Fruit fly (Drosophila melanogaster) whole organism, embryonic: ENCODE results near the gene CG32645.

Experiments
- Antp ChIP-seq: fragments of 200-800 bp; sonication (Bioruptor generic); optimal IDR thresholded peaks from 3 replicates; lab custom pipeline; 2016; ENCODE audit warnings: missing biosample characterization, missing genetic modification characterization
- Blimp-1 ChIP-seq: fragments of 200-800 bp; sonication (Bioruptor generic); optimal IDR thresholded peaks from 3 replicates; lab custom pipeline; 2018; ENCODE audit warnings: missing biosample characterization, missing genetic modification characterization, mild to moderate bottlenecking, moderate library complexity, missing genetic modification reagents
- CG10209 ChIP-seq: fragments of 200-800 bp; sonication (Bioruptor generic); optimal IDR thresholded peaks from 3 replicates; lab custom pipeline; 2017; ENCODE audit warnings: missing biosample characterization, mild to moderate bottlenecking, missing genetic modification characterization, missing genetic modification reagents
- CG1024 ChIP-seq: fragments of 200-800 bp; sonication (Bioruptor generic); IDR thresholded peaks from 2 replicates; pipeline ENCODE4 v1.3.6; 2022; ENCODE audit warnings: missing biosample characterization, missing genetic modification characterization
- CG10431 ChIP-seq: fragments of 200-800 bp; sonication (Bioruptor generic); optimal IDR thresholded peaks from 3 replicates; lab custom pipeline; 2018; ENCODE audit warnings: missing biosample characterization, mild to moderate bottlenecking, missing genetic modification characterization
- CG10462 ChIP-seq: fragments of 200-800 bp; sonication (Bioruptor generic); optimal IDR thresholded peaks from 2 replicates; lab custom pipeline; 2016; ENCODE audit warnings: missing biosample characterization, missing genetic modification characterization
- CG12104 ChIP-seq: fragments of 200-800 bp; sonication (Bioruptor generic); optimal IDR thresholded peaks from 3 replicates; lab custom pipeline; 2016; ENCODE audit warnings: missing biosample characterization, missing genetic modification characterization
- CG18262 ChIP-seq: fragments of 200-800 bp; optimal IDR thresholded peaks from 3 replicates; lab custom pipeline; 2019; ENCODE audit warnings: missing biosample characterization, mild to moderate bottlenecking, missing genetic modification characterization, moderate library complexity
- CG18764 ChIP-seq: fragments of 200-800 bp; sonication (Bioruptor generic); optimal IDR thresholded peaks from 3 replicates; lab custom pipeline; 2016; ENCODE audit warnings: missing biosample characterization, missing genetic modification characterization
- CG30020 ChIP-seq: fragments of 200-800 bp; optimal IDR thresholded peaks from 2 replicates; lab custom pipeline; 2019; ENCODE audit warnings: missing biosample characterization, mild to moderate bottlenecking, missing genetic modification characterization, moderate library complexity
- CG32772 ChIP-seq: fragments of 200-800 bp; sonication (Bioruptor generic); IDR thresholded peaks from 2 replicates; pipeline ENCODE4 v1.3.6; 2022; ENCODE audit warnings: missing biosample characterization, missing genetic modification characterization
- CG4730 ChIP-seq: fragments of 200-800 bp; sonication (Bioruptor generic); IDR thresholded peaks from 2 replicates; pipeline ENCODE4 v1.3.6; 2022; ENCODE audit warnings: missing biosample characterization, missing genetic modification characterization
- CG4820 ChIP-seq: fragments of 200-800 bp; sonication (Bioruptor generic); optimal IDR thresholded peaks from 3 replicates; lab custom pipeline; 2016; ENCODE audit warnings: missing biosample characterization, missing genetic modification characterization
- CG6854 ChIP-seq: fragments of 200-800 bp; sonication (Bioruptor generic); optimal IDR thresholded peaks from 3 replicates; lab custom pipeline; 2017; ENCODE audit warnings: missing biosample characterization, mild to moderate bottlenecking, missing genetic modification characterization
- CG7839 ChIP-seq: fragments of 200-800 bp; sonication (Bioruptor generic); optimal IDR thresholded peaks from 3 replicates; lab custom pipeline; 2018; ENCODE audit warnings: missing biosample characterization, mild to moderate bottlenecking, missing genetic modification characterization, moderate library complexity
- CG8478 ChIP-seq: fragments of >200 bp; optimal IDR thresholded peaks from 2 replicates; lab custom pipeline; 2018
- CG8765 ChIP-seq: fragments of 200-800 bp; sonication (Bioruptor generic); IDR thresholded peaks from 2 replicates; pipeline ENCODE4 v1.3.6; 2022; ENCODE audit warnings: missing biosample characterization, missing genetic modification characterization
- CG9727 ChIP-seq: fragments of 200-800 bp; sonication (Bioruptor generic); optimal IDR thresholded peaks from 3 replicates; lab custom pipeline; 2017; ENCODE audit warnings: missing biosample characterization, mild to moderate bottlenecking, missing genetic modification characterization
- CG9876 ChIP-seq: fragments of 200-800 bp; sonication (Bioruptor generic); optimal IDR thresholded peaks from 2 replicates; lab custom pipeline; 2016; ENCODE audit warnings: missing biosample characterization, missing genetic modification characterization
- Chrac-16 ChIP-seq: fragments of 200-800 bp; sonication (Bioruptor generic); optimal IDR thresholded peaks from 3 replicates; lab custom pipeline; 2016; ENCODE audit warnings: missing biosample characterization, missing genetic modification characterization
- Deaf1 ChIP-seq: fragments of 200-800 bp; optimal IDR thresholded peaks from 3 replicates; lab custom pipeline; 2019; ENCODE audit warnings: missing biosample characterization, mild to moderate bottlenecking, missing genetic modification characterization, moderate library complexity
- Ets97D ChIP-seq: fragments of 200-800 bp; sonication (Bioruptor generic); optimal IDR thresholded peaks from 3 replicates; lab custom pipeline; 2016; ENCODE audit warnings: missing biosample characterization, missing genetic modification characterization
- Fer1 ChIP-seq: fragments of 200-800 bp; sonication (Bioruptor generic); optimal IDR thresholded peaks from 2 replicates; lab custom pipeline; 2017; ENCODE audit warnings: missing biosample characterization, mild to moderate bottlenecking, missing genetic modification characterization
- HmgD ChIP-seq: fragments of 200-800 bp; sonication (Bioruptor generic); optimal IDR thresholded peaks from 3 replicates; lab custom pipeline; 2016; ENCODE audit warnings: missing biosample characterization, missing genetic modification characterization
- Hr3 ChIP-seq: fragments of 200-800 bp; sonication (Bioruptor generic); optimal IDR thresholded peaks from 3 replicates; lab custom pipeline; 2016; ENCODE audit warnings: missing biosample characterization, missing genetic modification characterization
- Hr78 ChIP-seq, 2 experiments: fragments of 200-800 bp in 1 of 2; fragments of >200 bp in 1 of 2; sonication (Bioruptor generic) in 1 of 2; optimal IDR thresholded peaks; 2 replicates each; lab custom pipeline; 2017 to 2019; ENCODE audit warnings: missing biosample characterization in 2 of 2, missing genetic modification characterization in 2 of 2, mild to moderate bottlenecking in 1 of 2, moderate library complexity in 1 of 2
- Lhr ChIP-seq: fragments of 200-800 bp; sonication (Bioruptor generic); optimal IDR thresholded peaks from 3 replicates; lab custom pipeline; 2017; ENCODE audit warnings: mild to moderate bottlenecking, missing biosample characterization, missing genetic modification reagents, missing genetic modification characterization
- Nf-YC ChIP-seq: fragments of 200-800 bp; optimal IDR thresholded peaks from 3 replicates; lab custom pipeline; 2019; ENCODE audit warnings: missing biosample characterization, mild to moderate bottlenecking, missing genetic modification characterization, moderate library complexity
- Rx ChIP-seq: fragments of 200-800 bp; sonication (Bioruptor generic); IDR thresholded peaks from 2 replicates; pipeline ENCODE4 v1.3.6; 2022; ENCODE audit warnings: missing biosample characterization, missing genetic modification characterization
- bbx ChIP-seq: fragments of 200-800 bp; sonication (Bioruptor generic); IDR thresholded peaks from 2 replicates; pipeline ENCODE4 v1.3.6; 2022; ENCODE audit warnings: missing biosample characterization, missing genetic modification characterization; ENCODE audit not compliant: partially characterized antibody
- chn ChIP-seq: fragments of 200-800 bp; sonication (Bioruptor generic); optimal IDR thresholded peaks from 2 replicates; lab custom pipeline; 2016; ENCODE audit warnings: missing biosample characterization, missing genetic modification characterization
- dimm ChIP-seq: fragments of 200-800 bp; sonication (Bioruptor generic); IDR thresholded peaks from 2 replicates; pipeline ENCODE4 v1.3.6; 2022; ENCODE audit warnings: missing biosample characterization, missing genetic modification characterization
- dysf ChIP-seq: fragments of 200-800 bp; sonication (Bioruptor generic); IDR thresholded peaks from 3 replicates; pipeline ENCODE4 v1.3.6; 2022; ENCODE audit warnings: missing biosample characterization, missing genetic modification characterization
- gce ChIP-seq: fragments of 200-800 bp; sonication (Bioruptor generic); IDR thresholded peaks from 3 replicates; pipeline ENCODE4 v1.3.6; 2022; ENCODE audit warnings: missing biosample characterization, missing genetic modification characterization
- gsb ChIP-seq: fragments of 200-800 bp; sonication (Bioruptor generic); IDR thresholded peaks from 2 replicates; pipeline ENCODE4 v1.3.6; 2022; ENCODE audit warnings: missing biosample characterization, missing genetic modification characterization
- nerfin-1 ChIP-seq: fragments of 200-800 bp; sonication (Bioruptor generic); optimal IDR thresholded peaks from 3 replicates; lab custom pipeline; 2019; ENCODE audit warnings: missing biosample characterization, mild to moderate bottlenecking, missing genetic modification characterization, moderate library complexity
- psq ChIP-seq: fragments of 200-800 bp; sonication (Bioruptor generic); optimal IDR thresholded peaks from 2 replicates; lab custom pipeline; 2017; ENCODE audit warnings: missing biosample characterization, missing genetic modification characterization
- salm ChIP-seq: fragments of 200-800 bp; sonication (Bioruptor generic); optimal IDR thresholded peaks from 2 replicates; lab custom pipeline; 2018; ENCODE audit warnings: missing biosample characterization, mild to moderate bottlenecking, missing genetic modification characterization
- sc ChIP-seq, 3 experiments: fragments of >200 bp in 2 of 3; fragments of 200-800 bp in 1 of 3; sonication (Bioruptor generic) in 1 of 3; optimal IDR thresholded peaks; 2 replicates in 2 of 3; 3 replicates in 1 of 3; lab custom pipeline; 2017; ENCODE audit warnings: mild to moderate bottlenecking in 1 of 3, missing biosample characterization in 1 of 3, missing genetic modification characterization in 1 of 3, missing genetic modification reagents in 1 of 3
- sens-2 ChIP-seq: fragments of 200-800 bp; sonication (Bioruptor generic); IDR thresholded peaks from 2 replicates; pipeline ENCODE4 v1.3.6; 2022; ENCODE audit warnings: missing biosample characterization, missing genetic modification characterization
- seq ChIP-seq: fragments of 200-800 bp; sonication (Bioruptor generic); IDR thresholded peaks from 2 replicates; pipeline ENCODE4 v1.3.6; 2022; ENCODE audit warnings: missing biosample characterization, missing genetic modification characterization
- shn ChIP-seq: fragments of 200-800 bp; sonication (Bioruptor generic); optimal IDR thresholded peaks from 3 replicates; lab custom pipeline; 2016; ENCODE audit warnings: missing biosample characterization, missing genetic modification characterization
- so ChIP-seq: fragments of 200-800 bp; sonication (Bioruptor generic); IDR thresholded peaks from 3 replicates; pipeline ENCODE4 v1.3.6; 2022; ENCODE audit warnings: missing biosample characterization, missing genetic modification characterization
- sqz ChIP-seq: fragments of 200-800 bp; sonication (Bioruptor generic); optimal IDR thresholded peaks from 3 replicates; lab custom pipeline; 2018; ENCODE audit warnings: missing biosample characterization, mild to moderate bottlenecking, missing genetic modification characterization
- trem ChIP-seq: fragments of 200-800 bp; optimal IDR thresholded peaks from 3 replicates; lab custom pipeline; 2019; ENCODE audit warnings: missing biosample characterization, mild to moderate bottlenecking, missing genetic modification characterization, moderate library complexity
- vnd ChIP-seq: fragments of 200-800 bp; sonication (Bioruptor generic); IDR thresholded peaks from 3 replicates; pipeline ENCODE4 v1.3.6; 2022; ENCODE audit warnings: missing biosample characterization, missing genetic modification characterization; ENCODE audit not compliant: partially characterized antibody
- wdn ChIP-seq: fragments of 200-800 bp; sonication (Bioruptor generic); IDR thresholded peaks from 2 replicates; pipeline ENCODE4 v1.3.6; 2022; ENCODE audit warnings: missing biosample characterization, missing genetic modification characterization
- wek ChIP-seq: fragments of 200-800 bp; sonication (Bioruptor generic); optimal IDR thresholded peaks from 3 replicates; lab custom pipeline; 2018; ENCODE audit warnings: missing biosample characterization, mild to moderate bottlenecking, missing genetic modification characterization, moderate library complexity
- yki ChIP-seq: fragments of >200 bp; optimal IDR thresholded peaks from 3 replicates; lab custom pipeline; 2018

Gene CG32645

DNA sequence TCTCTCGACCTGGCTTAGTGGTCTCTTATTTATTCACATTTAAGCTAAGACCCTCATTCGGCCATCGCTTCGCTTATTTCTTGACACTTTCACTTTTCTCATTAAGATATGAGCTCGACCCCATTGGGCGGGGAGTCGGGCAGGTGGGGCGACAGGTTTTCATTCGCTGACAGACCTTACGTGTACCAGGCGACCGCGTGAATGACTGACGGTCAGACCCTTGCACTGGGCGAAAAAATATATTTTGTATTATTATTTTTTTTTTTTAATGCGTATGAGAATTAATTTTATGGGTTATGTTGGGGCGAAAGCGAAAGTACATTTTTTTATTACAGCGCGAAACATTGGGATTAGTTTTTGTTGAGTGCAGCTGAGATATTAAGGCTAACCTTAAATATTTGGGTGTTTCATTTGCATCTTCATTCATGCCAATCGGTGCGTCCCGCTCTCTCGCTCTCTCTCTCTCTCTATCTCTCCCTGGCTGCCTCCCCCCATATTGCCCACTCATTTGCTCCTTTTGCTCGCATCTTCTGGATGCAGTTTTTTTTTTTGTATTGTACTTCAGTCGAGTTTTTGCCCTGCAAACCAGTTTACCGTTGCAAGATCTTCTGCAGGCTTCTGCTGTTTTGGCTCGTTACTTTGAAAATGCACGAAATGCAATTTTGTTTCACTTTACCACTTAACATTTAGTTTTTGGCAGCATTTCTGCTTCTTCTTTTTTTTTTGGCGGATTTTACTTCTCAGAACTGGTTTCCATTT lies 1.9 kb upstream of the CG32645 start (continued):
- TF ChIP-seq Hr3 (GFP tag; lab: Kevin White, UChicago) = peak; percentile 12
- peak; percentile 40 for TF ChIP-seq CG1024 (GFP tag; lab: Robert Waterston, UW)
- TF ChIP-seq dysf (GFP tag; lab: Robert Waterston, UW) = peak; percentile 71
- no peak for TF ChIP-seq salm (tag; lab: Kevin White, UChicago)
- TF ChIP-seq sc (optimal IDR thresholded peaks at IDR 0.05; lab: Kevin White, UChicago) = no peak
- no peak for TF ChIP-seq sc (GFP tag; optimal IDR thresholded peaks at IDR 0.05; lab: Kevin White, UChicago)
- TF ChIP-seq HmgD (GFP tag; lab: Kevin White, UChicago) = no peak
- peak; percentile 56; the same call in 1 of the 2 replicates for TF ChIP-seq CG4730
- TF ChIP-seq Blimp-1 (GFP tag; lab: Kevin White, UChicago) = peak; percentile 98
- TF ChIP-seq CG32772 = peak; percentile 73; the same call in 1 of the 2 replicates
- peak; percentile 61 for TF ChIP-seq CG7839 (tag; lab: Kevin White, UChicago)
- no peak for TF ChIP-seq Ets97D (GFP tag; lab: Kevin White, UChicago)
- no peak for TF ChIP-seq trem
- no peak for TF ChIP-seq gsb (GFP tag; lab: Robert Waterston, UW)
- peak; percentile 22 for TF ChIP-seq Fer1
- peak; percentile 73; the same call in 1 of the 2 replicates for TF ChIP-seq sens-2 (GFP tag; lab: Robert Waterston, UW)
- peak; percentile 60; the same call in 2 of the 3 replicates for TF ChIP-seq gce (GFP tag; lab: Robert Waterston, UW)
- TF ChIP-seq Chrac-16 (GFP tag; lab: Kevin White, UChicago) = no peak
- peak; percentile 67; the same call in 1 of the 3 replicates for TF ChIP-seq so (GFP tag; lab: Robert Waterston, UW)
- TF ChIP-seq bbx = no peak
- no peak for TF ChIP-seq shn (GFP tag; lab: Kevin White, UChicago)
- TF ChIP-seq CG10462 (GFP tag; lab: Kevin White, UChicago) = no peak
- peak; percentile 67; the same call in 1 of the 2 replicates for TF ChIP-seq seq (GFP tag; lab: Robert Waterston, UW)
- TF ChIP-seq CG8765 (GFP tag; lab: Robert Waterston, UW) = no peak
- TF ChIP-seq CG8478 = no peak
- TF ChIP-seq CG10209 (GFP tag; lab: Kevin White, UChicago) = peak; percentile 59
- no peak for TF ChIP-seq Deaf1 (tag; lab: Kevin White, UChicago)
- no peak for TF ChIP-seq Lhr (GFP tag; lab: Kevin White, UChicago)
- no peak for TF ChIP-seq vnd
- no peak for TF ChIP-seq CG30020 (tag; lab: Kevin White, UChicago)
- peak; percentile 43; the same call in 1 of the 2 replicates for TF ChIP-seq dimm (GFP tag; lab: Robert Waterston, UW)
- no peak for TF ChIP-seq wek (GFP tag; lab: Kevin White, UChicago)
- 0 out of 2 replicates have a peak, but pooled peaks have one; percentile 14 for TF ChIP-seq wdn
- peak; percentile 47; the same call in 1 of the 2 replicates for TF ChIP-seq Rx
- TF ChIP-seq Hr78 (GFP tag; optimal IDR thresholded peaks at IDR 0.05; lab: Kevin White, UChicago) = peak in 1 of 2 experiments; percentile 62
- peak; percentile 27 for TF ChIP-seq Nf-YC (tag; lab: Kevin White, UChicago)
- peak; percentile 61 for TF ChIP-seq nerfin-1 (tag; lab: Kevin White, UChicago)
- TF ChIP-seq psq (GFP tag; lab: Kevin White, UChicago) = no peak
- no peak for TF ChIP-seq CG4820 (GFP tag; lab: Kevin White, UChicago)
- no peak for TF ChIP-seq CG18764
- peak; percentile 55 for TF ChIP-seq CG18262 (tag; lab: Kevin White, UChicago)
- no peak for TF ChIP-seq CG10431
- TF ChIP-seq chn (GFP tag; lab: Kevin White, UChicago) = no peak
- no peak for TF ChIP-seq Antp (GFP tag; lab: Kevin White, UChicago)
- no peak for TF ChIP-seq yki (lab: Kevin White, UChicago)
- no peak for TF ChIP-seq CG6854
- peak; percentile 46 for TF ChIP-seq sqz (GFP tag; lab: Kevin White, UChicago)
- TF ChIP-seq CG9876 (GFP tag; lab: Kevin White, UChicago) = no peak
- no peak for TF ChIP-seq CG12104 (GFP tag; lab: Kevin White, UChicago)
- peak; percentile 28 for TF ChIP-seq CG9727 (GFP tag; lab: Kevin White, UChicago)
